Worm (Caenorhabditis elegans): ENCODE results near the gene T28F3.11.

The T28F3.11 gene

ce11 chrIV:17291629-17292199, at the start of gene T28F3.11, which contains the start of gene slc-17.4:
Gene T28F3.11, minus strand, starts transcription at chrIV:17291679.
Gene slc-17.4, minus strand, starts transcription at chrIV:17291733.
- no peak for TF ChIP-seq sea-1 (GFP tag; conservative IDR thresholded peaks at IDR 0.05)
- TF ChIP-seq ets-7 (tag; optimal IDR thresholded peaks at IDR 0.05) = no peak
- TF ChIP-seq F13C5.2 (tag; optimal IDR thresholded peaks at IDR 0.05) = no peak
- no peak for TF ChIP-seq scrt-1 (GFP tag; IDR thresholded peaks at IDR 0.05)
- TF ChIP-seq tbx-11 (GFP tag; IDR thresholded peaks at IDR 0.05) = no peak
- no peak for TF ChIP-seq B0310.2 (tag; optimal IDR thresholded peaks at IDR 0.05)
- TF ChIP-seq ama-1 (optimal IDR thresholded peaks at IDR 0.05) = no peak
- no peak for TF ChIP-seq hmbx-1 (tag; optimal IDR thresholded peaks at IDR 0.05)
- TF ChIP-seq hnd-1 (tag; optimal IDR thresholded peaks at IDR 0.05) = no peak
- TF ChIP-seq flt-1 (GFP tag; IDR thresholded peaks at IDR 0.05) = no peak
- TF ChIP-seq hmg-4 (GFP tag; optimal IDR thresholded peaks at IDR 0.05) = no peak
- no peak for TF ChIP-seq tra-4 (tag; optimal IDR thresholded peaks at IDR 0.05)
- TF ChIP-seq ceh-13 (GFP tag; optimal IDR thresholded peaks at IDR 0.05) = no peak
- no peak for TF ChIP-seq ceh-36 (tag; optimal IDR thresholded peaks at IDR 0.05)
- no peak for TF ChIP-seq pes-1 (GFP tag; IDR thresholded peaks at IDR 0.05)
- TF ChIP-seq aly-1 (tag; optimal IDR thresholded peaks at IDR 0.05) = no peak
- no peak for TF ChIP-seq tbx-37 (GFP tag; conservative IDR thresholded peaks at IDR 0.05)

- TF ChIP-seq hnd-1 (tag; optimal IDR thresholded peaks at IDR 0.05) (no peak), tbx-37 (GFP tag; conservative IDR thresholded peaks at IDR 0.05) (no peak), ceh-13 (GFP tag; optimal IDR thresholded peaks at IDR 0.05) (no peak), F13C5.2 (tag; optimal IDR thresholded peaks at IDR 0.05) (no peak), aly-1 (tag; optimal IDR thresholded peaks at IDR 0.05) (no peak), hmg-4 (GFP tag; optimal IDR thresholded peaks at IDR 0.05) (no peak), tra-4 (tag; optimal IDR thresholded peaks at IDR 0.05) (no peak), ets-7 (tag; optimal IDR thresholded peaks at IDR 0.05) (no peak), flt-1 (GFP tag; IDR thresholded peaks at IDR 0.05) (no peak), scrt-1 (GFP tag; IDR thresholded peaks at IDR 0.05) (no peak), B0310.2 (tag; optimal IDR thresholded peaks at IDR 0.05) (no peak), ama-1 (optimal IDR thresholded peaks at IDR 0.05) (no peak), ceh-36 (tag; optimal IDR thresholded peaks at IDR 0.05) (no peak), sea-1 (GFP tag; conservative IDR thresholded peaks at IDR 0.05) (no peak), tbx-11 (GFP tag; IDR thresholded peaks at IDR 0.05) (no peak), pes-1 (GFP tag; IDR thresholded peaks at IDR 0.05) (no peak), hmbx-1 (tag; optimal IDR thresholded peaks at IDR 0.05) (no peak)
These were observed 49.6 kb upstream of the T28F3.11 start for ce11 chrIV:17341033-17341432.

ce11 chrIV:17338920-17339510, 47.5 kb upstream of the T28F3.11 start, which contains the start of gene C49C3.10:
Gene C49C3.10, minus strand, starts transcription at chrIV:17338970.
- no peak for TF ChIP-seq flt-1 (GFP tag; IDR thresholded peaks at IDR 0.05)
- no peak for TF ChIP-seq F13C5.2 (tag; optimal IDR thresholded peaks at IDR 0.05)
- TF ChIP-seq tbx-11 (GFP tag; IDR thresholded peaks at IDR 0.05) = no peak
- no peak for TF ChIP-seq hmg-4 (GFP tag; optimal IDR thresholded peaks at IDR 0.05)

DNA sequence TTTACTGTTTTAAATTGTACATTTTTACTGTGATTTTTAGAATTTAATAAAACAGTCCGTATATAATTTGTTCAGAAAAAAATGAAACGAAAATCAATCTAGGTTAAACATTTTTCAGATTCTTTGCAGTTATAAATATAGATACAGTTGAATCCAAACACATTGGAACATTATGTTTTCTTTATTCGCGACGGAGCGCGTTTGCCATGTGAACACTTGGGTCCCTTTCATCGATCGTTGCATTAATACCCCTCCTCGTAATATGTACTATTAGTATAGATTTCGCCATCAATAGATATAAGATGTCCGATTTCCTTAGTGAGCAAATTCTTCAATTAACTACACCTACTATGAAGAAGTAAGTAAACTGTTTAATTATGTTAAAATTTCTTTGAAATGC, 43.6 kb upstream of the T28F3.11 start, which contains the start of gene C49C3.8:
TSS of gene C49C3.8 (plus strand) at position 173 of the 400 bp plus-strand sequence.
- no peak for TF ChIP-seq hnd-1 (tag; optimal IDR thresholded peaks at IDR 0.05)

- no peak for TF ChIP-seq ama-1 (optimal IDR thresholded peaks at IDR 0.05)
- no peak for TF ChIP-seq ets-7 (tag; optimal IDR thresholded peaks at IDR 0.05)
- TF ChIP-seq hmbx-1 (tag; optimal IDR thresholded peaks at IDR 0.05) = no peak
- TF ChIP-seq F13C5.2 (tag; optimal IDR thresholded peaks at IDR 0.05) = no peak
- TF ChIP-seq sea-1 (GFP tag; conservative IDR thresholded peaks at IDR 0.05) = no peak
- TF ChIP-seq tbx-11 (GFP tag; IDR thresholded peaks at IDR 0.05) = no peak
- no peak for TF ChIP-seq pes-1 (GFP tag; IDR thresholded peaks at IDR 0.05)
- no peak for TF ChIP-seq B0310.2 (tag; optimal IDR thresholded peaks at IDR 0.05)
- TF ChIP-seq aly-1 (tag; optimal IDR thresholded peaks at IDR 0.05) = no peak
These were observed 42.2 kb upstream of the T28F3.11 start, which contains the start of gene C49C3.15 for ce11 chrIV:17333542-17334281. Gene C49C3.15, plus strand, starts transcription at chrIV:17334231.

DNA sequence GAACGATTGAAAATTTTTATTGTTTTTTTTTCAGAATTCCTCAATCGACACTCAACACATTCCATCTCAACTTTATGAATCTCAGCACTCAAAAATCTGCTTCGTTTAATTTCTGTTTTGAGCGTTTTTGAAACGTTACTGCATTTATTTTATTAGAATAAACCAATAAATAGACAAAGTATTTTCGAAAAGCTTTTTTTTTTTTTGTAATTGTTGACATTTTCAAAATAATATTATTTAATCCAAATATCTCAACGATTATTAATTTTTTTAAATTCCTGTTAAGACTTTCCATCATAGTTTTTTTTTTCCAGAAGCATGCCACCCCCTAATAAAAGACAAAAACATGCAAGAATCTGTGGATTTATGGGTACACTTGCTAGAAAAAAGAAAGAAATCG, 40.8 kb upstream of the T28F3.11 start, which contains the start of gene C49C3.7:
TSS of gene C49C3.7 (plus strand) at position 301 of the 400 bp plus-strand sequence.
- TF ChIP-seq scrt-1 (GFP tag; IDR thresholded peaks at IDR 0.05) (no peak), flt-1 (GFP tag; IDR thresholded peaks at IDR 0.05) (no peak), B0310.2 (tag; optimal IDR thresholded peaks at IDR 0.05) (no peak), ceh-13 (GFP tag; optimal IDR thresholded peaks at IDR 0.05) (no peak), tra-4 (tag; optimal IDR thresholded peaks at IDR 0.05) (no peak), aly-1 (tag; optimal IDR thresholded peaks at IDR 0.05) (no peak), hmbx-1 (tag; optimal IDR thresholded peaks at IDR 0.05) (no peak), hnd-1 (tag; optimal IDR thresholded peaks at IDR 0.05) (no peak), tbx-37 (GFP tag; conservative IDR thresholded peaks at IDR 0.05) (no peak)

- TF ChIP-seq tra-4 (tag; optimal IDR thresholded peaks at IDR 0.05) = no peak
- no peak for TF ChIP-seq pes-1 (GFP tag; IDR thresholded peaks at IDR 0.05)
- no peak for TF ChIP-seq flt-1 (GFP tag; IDR thresholded peaks at IDR 0.05)
- TF ChIP-seq hnd-1 (tag; optimal IDR thresholded peaks at IDR 0.05) = no peak
- TF ChIP-seq tbx-11 (GFP tag; IDR thresholded peaks at IDR 0.05) = no peak
- TF ChIP-seq F13C5.2 (tag; optimal IDR thresholded peaks at IDR 0.05) = no peak
- no peak for TF ChIP-seq ets-7 (tag; optimal IDR thresholded peaks at IDR 0.05)
- TF ChIP-seq scrt-1 (GFP tag; IDR thresholded peaks at IDR 0.05) = no peak
- no peak for TF ChIP-seq aly-1 (tag; optimal IDR thresholded peaks at IDR 0.05)
- TF ChIP-seq B0310.2 (tag; optimal IDR thresholded peaks at IDR 0.05) = no peak
- TF ChIP-seq ama-1 (optimal IDR thresholded peaks at IDR 0.05) = no peak
- no peak for TF ChIP-seq sea-1 (GFP tag; conservative IDR thresholded peaks at IDR 0.05)
- TF ChIP-seq ceh-13 (GFP tag; optimal IDR thresholded peaks at IDR 0.05) = no peak
- TF ChIP-seq hmg-4 (GFP tag; optimal IDR thresholded peaks at IDR 0.05) = no peak
- no peak for TF ChIP-seq ceh-36 (tag; optimal IDR thresholded peaks at IDR 0.05)
These were observed 39.7 kb upstream of the T28F3.11 start, which contains the start of gene C49C3.6 for ce11 chrIV:17331100-17331577. Gene C49C3.6, plus strand, starts transcription at chrIV:17331527.
